Fruit fly (Drosophila melanogaster) whole organism, embryonic: ENCODE data around the gene SuUR.
A peak's percentile ranks its signal among the peaks of the same experiment; 100 is the strongest.

Experiments used
- Ada2b ChIP-seq: fragments of 200-800 bp; sonication (Bioruptor generic); IDR thresholded peaks from 2 replicates; pipeline ENCODE4 v1.3.6; 2022; ENCODE audit warnings: missing biosample characterization, missing genetic modification characterization
- Atf6 ChIP-seq: fragments of 200-800 bp; sonication (Bioruptor generic); IDR thresholded peaks from 2 replicates; pipeline ENCODE4 v1.3.6; 2022; ENCODE audit warnings: missing biosample characterization, missing genetic modification characterization
- C15 ChIP-seq: fragments of 200-800 bp; sonication (Bioruptor generic); IDR thresholded peaks from 3 replicates; pipeline ENCODE4 v1.3.6; 2022; ENCODE audit warnings: missing biosample characterization, missing genetic modification characterization
- CG10654 ChIP-seq: fragments of 200-800 bp; sonication (Bioruptor generic); optimal IDR thresholded peaks from 2 replicates; lab custom pipeline; 2016; ENCODE audit warnings: missing biosample characterization, missing genetic modification characterization
- CG11696 ChIP-seq: fragments of 200-800 bp; sonication (Bioruptor generic); IDR thresholded peaks from 2 replicates; pipeline ENCODE4 v1.3.6; 2022; ENCODE audit warnings: missing biosample characterization, missing genetic modification characterization
- CG12155 ChIP-seq: fragments of 200-800 bp; sonication (Bioruptor generic); optimal IDR thresholded peaks from 3 replicates; lab custom pipeline; 2016; ENCODE audit warnings: missing biosample characterization, missing genetic modification characterization
- CG12391 ChIP-seq: fragments of 200-800 bp; sonication (Bioruptor generic); optimal IDR thresholded peaks from 3 replicates; lab custom pipeline; 2018; ENCODE audit warnings: missing biosample characterization, mild to moderate bottlenecking, missing genetic modification characterization, moderate library complexity
- CG12744 ChIP-seq: fragments of 200-800 bp; sonication (Bioruptor generic); optimal IDR thresholded peaks from 2 replicates; lab custom pipeline; 2016; ENCODE audit warnings: missing biosample characterization, missing genetic modification characterization
- CG13123 ChIP-seq: fragments of 200-800 bp; sonication (Bioruptor generic); optimal IDR thresholded peaks from 2 replicates; lab custom pipeline; 2016; ENCODE audit warnings: missing biosample characterization, missing genetic modification characterization
- CG13624 ChIP-seq: fragments of 200-800 bp; sonication (Bioruptor generic); optimal IDR thresholded peaks from 2 replicates; lab custom pipeline; 2016; ENCODE audit warnings: missing biosample characterization, missing genetic modification characterization
- CG15269 ChIP-seq: fragments of 200-800 bp; sonication (Bioruptor generic); optimal IDR thresholded peaks from 2 replicates; lab custom pipeline; 2018; ENCODE audit warnings: missing biosample characterization, mild to moderate bottlenecking, missing genetic modification characterization, moderate library complexity
- CG17186 ChIP-seq: fragments of 200-800 bp; sonication (Bioruptor generic); optimal IDR thresholded peaks from 3 replicates; lab custom pipeline; 2017; ENCODE audit warnings: missing biosample characterization, missing genetic modification reagents, missing genetic modification characterization
- CG17802 ChIP-seq: fragments of 200-800 bp; sonication (Bioruptor generic); optimal IDR thresholded peaks from 2 replicates; lab custom pipeline; 2018; ENCODE audit warnings: missing biosample characterization, mild to moderate bottlenecking, missing genetic modification characterization, moderate library complexity
- CG18011 ChIP-seq: fragments of 200-800 bp; sonication (Bioruptor generic); optimal IDR thresholded peaks from 2 replicates; lab custom pipeline; 2017; ENCODE audit warnings: missing biosample characterization, missing genetic modification characterization, mild to moderate bottlenecking, moderate library complexity, missing genotype
- CG2129 ChIP-seq: fragments of 200-800 bp; sonication (Bioruptor generic); IDR thresholded peaks from 2 replicates; pipeline ENCODE4 v1.3.6; 2022; ENCODE audit warnings: missing biosample characterization, missing genetic modification characterization; ENCODE audit not compliant: partially characterized antibody
- CG30431 ChIP-seq: fragments of 200-800 bp; sonication (Bioruptor generic); optimal IDR thresholded peaks from 2 replicates; lab custom pipeline; 2017; ENCODE audit warnings: missing biosample characterization, missing genetic modification characterization
- CG4730 ChIP-seq: fragments of 200-800 bp; sonication (Bioruptor generic); IDR thresholded peaks from 2 replicates; pipeline ENCODE4 v1.3.6; 2022; ENCODE audit warnings: missing biosample characterization, missing genetic modification characterization
- CG6765 ChIP-seq: fragments of 200-800 bp; sonication (Bioruptor generic); optimal IDR thresholded peaks from 3 replicates; lab custom pipeline; 2017; ENCODE audit warnings: missing biosample characterization, mild to moderate bottlenecking, missing genetic modification characterization
- CG7928 ChIP-seq: fragments of 200-800 bp; sonication (Bioruptor generic); optimal IDR thresholded peaks from 2 replicates; lab custom pipeline; 2017; ENCODE audit warnings: missing biosample characterization, mild to moderate bottlenecking, missing genetic modification characterization
- CG8388 ChIP-seq: fragments of 200-800 bp; sonication (Bioruptor generic); optimal IDR thresholded peaks from 2 replicates; lab custom pipeline; 2019; ENCODE audit warnings: missing biosample characterization, mild to moderate bottlenecking, missing genetic modification characterization, moderate library complexity
- CG9797 ChIP-seq: fragments of 200-800 bp; sonication (Bioruptor generic); optimal IDR thresholded peaks from 3 replicates; lab custom pipeline; 2018; ENCODE audit warnings: missing biosample characterization, mild to moderate bottlenecking, missing genetic modification characterization
- CG9817 ChIP-seq: fragments of 200-800 bp; sonication (Bioruptor generic); optimal IDR thresholded peaks from 2 replicates; lab custom pipeline; 2018; ENCODE audit warnings: missing biosample characterization, mild to moderate bottlenecking, missing genetic modification characterization, moderate library complexity
- CG9876 ChIP-seq: fragments of 200-800 bp; sonication (Bioruptor generic); optimal IDR thresholded peaks from 2 replicates; lab custom pipeline; 2016; ENCODE audit warnings: missing biosample characterization, missing genetic modification characterization
- Chrac-16 ChIP-seq: fragments of 200-800 bp; sonication (Bioruptor generic); optimal IDR thresholded peaks from 3 replicates; lab custom pipeline; 2016; ENCODE audit warnings: missing biosample characterization, missing genetic modification characterization
- Deaf1 ChIP-seq: fragments of 200-800 bp; optimal IDR thresholded peaks from 3 replicates; lab custom pipeline; 2019; ENCODE audit warnings: missing biosample characterization, mild to moderate bottlenecking, missing genetic modification characterization, moderate library complexity
- Fer1 ChIP-seq: fragments of 200-800 bp; sonication (Bioruptor generic); optimal IDR thresholded peaks from 2 replicates; lab custom pipeline; 2017; ENCODE audit warnings: missing biosample characterization, mild to moderate bottlenecking, missing genetic modification characterization
- Hr78 ChIP-seq, 2 experiments: fragments of 200-800 bp in 1 of 2; fragments of >200 bp in 1 of 2; sonication (Bioruptor generic) in 1 of 2; optimal IDR thresholded peaks; 2 replicates each; lab custom pipeline; 2017 to 2019; ENCODE audit warnings: missing biosample characterization in 2 of 2, missing genetic modification characterization in 2 of 2, mild to moderate bottlenecking in 1 of 2, moderate library complexity in 1 of 2
- Lim3 ChIP-seq: fragments of 200-800 bp; sonication (Bioruptor generic); IDR thresholded peaks from 2 replicates; pipeline ENCODE4 v1.3.6; 2022; ENCODE audit warnings: missing biosample characterization, missing genetic modification characterization
- MTF-1 ChIP-seq: fragments of 200-800 bp; sonication (Bioruptor generic); optimal IDR thresholded peaks from 2 replicates; lab custom pipeline; 2018; ENCODE audit warnings: missing biosample characterization, mild to moderate bottlenecking, missing genetic modification characterization, borderline replicate concordance
- Max ChIP-seq: fragments of 200-800 bp; sonication (Bioruptor generic); optimal IDR thresholded peaks from 2 replicates; lab custom pipeline; 2016; ENCODE audit warnings: missing biosample characterization, mild to moderate bottlenecking, missing genetic modification characterization
- Med ChIP-seq: fragments of 200-800 bp; sonication (Bioruptor generic); peaks from one replicate; lab custom pipeline; 2016; ENCODE audit warnings: missing biosample characterization, missing genetic modification characterization, mild to moderate bottlenecking, inconsistent platforms, moderate library complexity
- Neu2 ChIP-seq: fragments of 200-800 bp; sonication (Bioruptor generic); optimal IDR thresholded peaks from 3 replicates; lab custom pipeline; 2016; ENCODE audit warnings: missing biosample characterization, missing genetic modification characterization, borderline replicate concordance
- Oaz ChIP-seq: fragments of 200-800 bp; sonication (Bioruptor generic); IDR thresholded peaks from 2 replicates; pipeline ENCODE4 v1.3.6; 2022; ENCODE audit warnings: missing biosample characterization, missing genetic modification characterization
- Ravus ChIP-seq: fragments of 200-800 bp; sonication (Bioruptor generic); IDR thresholded peaks from 2 replicates; pipeline ENCODE4 v1.3.6; 2022; ENCODE audit warnings: missing biosample characterization, missing genetic modification characterization
- Side ChIP-seq: fragments of 200-800 bp; sonication (Bioruptor generic); optimal IDR thresholded peaks from 2 replicates; lab custom pipeline; 2016; ENCODE audit warnings: missing biosample characterization, missing genetic modification characterization
- Sin3A ChIP-seq: fragments of >200 bp; optimal IDR thresholded peaks from 2 replicates; lab custom pipeline; 2018
- abd-A ChIP-seq: fragments of 200-800 bp; sonication (Bioruptor generic); optimal IDR thresholded peaks from 3 replicates; lab custom pipeline; 2019; ENCODE audit warnings: missing biosample characterization, mild to moderate bottlenecking, missing genetic modification characterization, moderate library complexity
- ara ChIP-seq: fragments of 200-800 bp; sonication (Bioruptor generic); IDR thresholded peaks from 2 replicates; pipeline ENCODE4 v1.3.6; 2022; ENCODE audit warnings: missing biosample characterization, missing genetic modification characterization
- btn ChIP-seq: fragments of 200-800 bp; sonication (Bioruptor generic); optimal IDR thresholded peaks from 2 replicates; lab custom pipeline; 2016; ENCODE audit warnings: missing biosample characterization, missing genetic modification characterization
- cg ChIP-seq: fragments of 200-800 bp; sonication (Bioruptor generic); optimal IDR thresholded peaks from 3 replicates; lab custom pipeline; 2019; ENCODE audit warnings: missing biosample characterization, mild to moderate bottlenecking, missing genetic modification characterization, moderate library complexity
- danr ChIP-seq: fragments of 200-800 bp; sonication (Bioruptor generic); IDR thresholded peaks from 2 replicates; pipeline ENCODE4 v1.3.6; 2022; ENCODE audit warnings: missing biosample characterization, missing genetic modification characterization
- en ChIP-seq: fragments of 200-800 bp; sonication (Bioruptor generic); optimal IDR thresholded peaks from 2 replicates; lab custom pipeline; 2016; ENCODE audit warnings: missing biosample characterization, missing genetic modification characterization
- fd3F ChIP-seq: fragments of 200-800 bp; sonication (Bioruptor generic); optimal IDR thresholded peaks from 2 replicates; lab custom pipeline; 2018; ENCODE audit warnings: missing biosample characterization, mild to moderate bottlenecking, missing genetic modification characterization, moderate library complexity
- fd64A ChIP-seq: fragments of 200-800 bp; sonication (Bioruptor generic); optimal IDR thresholded peaks from 3 replicates; lab custom pipeline; 2018; ENCODE audit warnings: missing biosample characterization, mild to moderate bottlenecking, missing genetic modification characterization
- her ChIP-seq: fragments of 200-800 bp; sonication (Bioruptor generic); optimal IDR thresholded peaks from 2 replicates; lab custom pipeline; 2016; ENCODE audit warnings: missing biosample characterization, missing genetic modification characterization
- peb ChIP-seq: fragments of 200-800 bp; sonication (Bioruptor generic); IDR thresholded peaks from 2 replicates; pipeline ENCODE4 v1.3.6; 2022; ENCODE audit warnings: missing biosample characterization, missing genetic modification characterization
- shn ChIP-seq: fragments of 200-800 bp; sonication (Bioruptor generic); optimal IDR thresholded peaks from 3 replicates; lab custom pipeline; 2016; ENCODE audit warnings: missing biosample characterization, missing genetic modification characterization
- unpg ChIP-seq: fragments of 200-800 bp; sonication (Bioruptor generic); optimal IDR thresholded peaks from 3 replicates; lab custom pipeline; 2018; ENCODE audit warnings: missing biosample characterization, mild to moderate bottlenecking, missing genetic modification characterization, moderate library complexity
- usp ChIP-seq: fragments of >200 bp; optimal IDR thresholded peaks from 2 replicates; lab custom pipeline; 2017; ENCODE audit warnings: missing biosample characterization, missing genetic modification characterization
- wdn ChIP-seq: fragments of 200-800 bp; sonication (Bioruptor generic); IDR thresholded peaks from 2 replicates; pipeline ENCODE4 v1.3.6; 2022; ENCODE audit warnings: missing biosample characterization, missing genetic modification characterization
- wor ChIP-seq: fragments of 200-800 bp; sonication (Bioruptor generic); IDR thresholded peaks from 2 replicates; pipeline ENCODE4 v1.3.6; 2022; ENCODE audit warnings: missing biosample characterization, missing genetic modification characterization

SuUR gene

dm6 chr3L:11061200-11061599, 3.6 kb upstream of the SuUR start, which contains the start of the genes CG6321 and Blos2 (continued):
- peak; percentile 38 for TF ChIP-seq Side (GFP tag; lab: Kevin White, UChicago)
- peak; percentile 13 for TF ChIP-seq fd64A (GFP tag; lab: Kevin White, UChicago)
- peak; percentile 57 for TF ChIP-seq CG13624
- TF ChIP-seq CG12744 (GFP tag; lab: Kevin White, UChicago): peak; percentile 54
- no peak for TF ChIP-seq wdn (GFP tag; lab: Robert Waterston, UW)
- TF ChIP-seq CG17802 (tag; lab: Kevin White, UChicago): no peak
- peak in 1 of 2 experiments; percentile 31 for TF ChIP-seq Hr78 (GFP tag; optimal IDR thresholded peaks at IDR 0.05; lab: Kevin White, UChicago)
- peak; percentile 77 for TF ChIP-seq CG8388 (GFP tag; lab: Kevin White, UChicago)
- peak; percentile 93 for TF ChIP-seq Med (GFP tag; lab: Kevin White, UChicago)
- TF ChIP-seq CG2129: no peak
- no peak for TF ChIP-seq wor
- no peak for TF ChIP-seq CG9876 (GFP tag; lab: Kevin White, UChicago)
- peak; percentile 66 for TF ChIP-seq Atf6 (GFP tag; lab: Robert Waterston, UW)
- peak; percentile 64 for TF ChIP-seq fd3F (GFP tag; lab: Kevin White, UChicago)
- peak; percentile 38; the same call in 1 of the 2 replicates for TF ChIP-seq CG4730 (GFP tag; lab: Robert Waterston, UW)
- TF ChIP-seq CG13123 (GFP tag; lab: Kevin White, UChicago): peak; percentile 15
- 0 out of 2 replicates have a peak, but pooled peaks have one; percentile 34 for TF ChIP-seq ara (GFP tag; lab: Robert Waterston, UW)
- no peak for TF ChIP-seq CG9797
- no peak for TF ChIP-seq Ravus
- 0 out of 2 replicates have a peak, but pooled peaks have one; percentile 20 for TF ChIP-seq peb (GFP tag; lab: Robert Waterston, UW)
- TF ChIP-seq Sin3A (lab: Kevin White, UChicago): no peak
- TF ChIP-seq CG12391 (tag; lab: Kevin White, UChicago): peak; percentile 88
- peak; percentile 17 for TF ChIP-seq CG18011 (GFP tag; lab: Kevin White, UChicago)
- TF ChIP-seq CG9817 (tag; lab: Kevin White, UChicago): peak; percentile 63
- 0 out of 2 replicates have a peak, but pooled peaks have one; percentile 24 for TF ChIP-seq CG11696
- no peak for TF ChIP-seq CG17186
- peak; percentile 19 for TF ChIP-seq CG6765 (GFP tag; lab: Kevin White, UChicago)
- no peak for TF ChIP-seq cg (GFP tag; lab: Kevin White, UChicago)
- TF ChIP-seq danr (GFP tag; lab: Robert Waterston, UW): 0 out of 2 replicates have a peak, but pooled peaks have one; percentile 44
- no peak for TF ChIP-seq Lim3 (GFP tag; lab: Robert Waterston, UW)
- TF ChIP-seq CG30431 (GFP tag; lab: Kevin White, UChicago): no peak
- peak; percentile 87 for TF ChIP-seq Fer1 (GFP tag; lab: Kevin White, UChicago)
- TF ChIP-seq Max (GFP tag; lab: Kevin White, UChicago): peak; percentile 67
- TF ChIP-seq Oaz (GFP tag; lab: Robert Waterston, UW): peak; percentile 54
- TF ChIP-seq CG12155 (GFP tag; lab: Kevin White, UChicago): peak; percentile 64
- TF ChIP-seq btn (GFP tag; lab: Kevin White, UChicago): no peak
- no peak for TF ChIP-seq her (GFP tag; lab: Kevin White, UChicago)
- no peak for TF ChIP-seq shn (GFP tag; lab: Kevin White, UChicago)
- peak; percentile 88 for TF ChIP-seq CG15269 (tag; lab: Kevin White, UChicago)
- peak; percentile 55 for TF ChIP-seq Chrac-16 (GFP tag; lab: Kevin White, UChicago)
- TF ChIP-seq MTF-1 (GFP tag; lab: Kevin White, UChicago): peak; percentile 6
- peak; percentile 50 for TF ChIP-seq CG10654 (GFP tag; lab: Kevin White, UChicago)
- TF ChIP-seq usp (GFP tag; lab: Kevin White, UChicago): no peak
- peak; percentile 87 for TF ChIP-seq unpg (GFP tag; lab: Kevin White, UChicago)
- peak; percentile 60; the same call in 1 of the 2 replicates for TF ChIP-seq Ada2b (GFP tag; lab: Robert Waterston, UW)
- no peak for TF ChIP-seq CG7928 (GFP tag; lab: Kevin White, UChicago)
- TF ChIP-seq Deaf1 (tag; lab: Kevin White, UChicago): peak; percentile 66
- peak; percentile 27 for TF ChIP-seq en (GFP tag; lab: Kevin White, UChicago)
- peak; percentile 59; the same call in 1 of the 3 replicates for TF ChIP-seq C15
- TF ChIP-seq abd-A: no peak
- no peak for TF ChIP-seq Neu2
